Fruit fly (Drosophila melanogaster) whole organism, embryonic: ENCODE measurements around the gene Mon1.

Source experiments
- BEAF-32 ChIP-seq: fragments of 200-800 bp; sonication (Bioruptor generic); optimal IDR thresholded peaks from 3 replicates; lab custom pipeline; 2017; ENCODE audit warnings: missing biosample characterization, missing genetic modification characterization, mild to moderate bottlenecking, moderate library complexity, missing genetic modification reagents
- BtbVII ChIP-seq: fragments of 200-800 bp; sonication (Bioruptor generic); optimal IDR thresholded peaks from 3 replicates; lab custom pipeline; 2017; ENCODE audit warnings: missing biosample characterization, mild to moderate bottlenecking, missing genetic modification characterization
- CG10274 ChIP-seq: fragments of 200-800 bp; sonication (Bioruptor generic); optimal IDR thresholded peaks from 3 replicates; lab custom pipeline; 2017; ENCODE audit warnings: missing biosample characterization, mild to moderate bottlenecking, missing genetic modification characterization
- CG11247 ChIP-seq: fragments of 200-800 bp; sonication (Bioruptor generic); IDR thresholded peaks from 2 replicates; pipeline ENCODE4 v1.3.6; 2022; ENCODE audit warnings: missing biosample characterization, missing genetic modification characterization
- CG12219 ChIP-seq: fragments of 200-800 bp; sonication (Bioruptor generic); optimal IDR thresholded peaks from 3 replicates; lab custom pipeline; 2018; ENCODE audit warnings: missing biosample characterization, mild to moderate bottlenecking, missing genetic modification characterization
- CG13287 ChIP-seq: fragments of 200-800 bp; sonication (Bioruptor generic); IDR thresholded peaks from 2 replicates; pipeline ENCODE4 v1.3.6; 2022; ENCODE audit warnings: missing biosample characterization, missing genetic modification characterization; ENCODE audit not compliant: partially characterized antibody
- CG13624 ChIP-seq: fragments of 200-800 bp; sonication (Bioruptor generic); optimal IDR thresholded peaks from 2 replicates; lab custom pipeline; 2016; ENCODE audit warnings: missing biosample characterization, missing genetic modification characterization
- CG14667 ChIP-seq: fragments of 200-800 bp; sonication (Bioruptor generic); IDR thresholded peaks from 2 replicates; pipeline ENCODE4 v1.3.6; 2022; ENCODE audit warnings: missing biosample characterization, missing genetic modification characterization
- CG16779 ChIP-seq: fragments of 200-800 bp; sonication (Bioruptor generic); IDR thresholded peaks from 2 replicates; pipeline ENCODE4 v1.3.6; 2022; ENCODE audit warnings: missing biosample characterization, missing genetic modification characterization
- CG4404 ChIP-seq: fragments of 200-800 bp; sonication (Bioruptor generic); IDR thresholded peaks from 2 replicates; pipeline ENCODE4 v1.3.6; 2022; ENCODE audit warnings: missing biosample characterization, missing genetic modification characterization
- CG6654 ChIP-seq: fragments of 200-800 bp; sonication (Bioruptor generic); optimal IDR thresholded peaks from 2 replicates; lab custom pipeline; 2017; ENCODE audit warnings: missing biosample characterization, mild to moderate bottlenecking, missing genetic modification characterization
- CG7839 ChIP-seq: fragments of 200-800 bp; sonication (Bioruptor generic); optimal IDR thresholded peaks from 3 replicates; lab custom pipeline; 2018; ENCODE audit warnings: missing biosample characterization, mild to moderate bottlenecking, missing genetic modification characterization, moderate library complexity
- CG9876 ChIP-seq: fragments of 200-800 bp; sonication (Bioruptor generic); optimal IDR thresholded peaks from 2 replicates; lab custom pipeline; 2016; ENCODE audit warnings: missing biosample characterization, missing genetic modification characterization
- CHES-1-like ChIP-seq: fragments of 200-800 bp; sonication (Bioruptor generic); optimal IDR thresholded peaks from 2 replicates; lab custom pipeline; 2016; ENCODE audit warnings: missing biosample characterization, missing genetic modification characterization
- CTCF ChIP-seq: fragments of 200-800 bp; sonication (Bioruptor generic); optimal IDR thresholded peaks from 2 replicates; lab custom pipeline; 2017; ENCODE audit warnings: missing biosample characterization, mild to moderate bottlenecking, missing genetic modification characterization, moderate library complexity
- ERR ChIP-seq: fragments of 200-800 bp; sonication (Bioruptor generic); optimal IDR thresholded peaks from 2 replicates; lab custom pipeline; 2016; ENCODE audit warnings: missing biosample characterization, missing genetic modification characterization
- Hmr ChIP-seq: fragments of 200-800 bp; sonication (Bioruptor generic); optimal IDR thresholded peaks from 3 replicates; lab custom pipeline; 2017; ENCODE audit warnings: mild to moderate bottlenecking, missing biosample characterization, missing genetic modification reagents, missing genetic modification characterization
- Lpt ChIP-seq: fragments of >200 bp; optimal IDR thresholded peaks from 2 replicates; lab custom pipeline; 2018; ENCODE audit warnings: missing biosample characterization, missing genetic modification characterization
- Med ChIP-seq: fragments of 200-800 bp; sonication (Bioruptor generic); peaks from one replicate; lab custom pipeline; 2016; ENCODE audit warnings: missing biosample characterization, missing genetic modification characterization, mild to moderate bottlenecking, inconsistent platforms, moderate library complexity
- NC2α ChIP-seq: fragments of 200-800 bp; sonication (Bioruptor generic); optimal IDR thresholded peaks from 2 replicates; lab custom pipeline; 2016; ENCODE audit warnings: missing biosample characterization, missing genetic modification characterization
- PHDP ChIP-seq: fragments of 200-800 bp; sonication (Bioruptor generic); optimal IDR thresholded peaks from 3 replicates; lab custom pipeline; 2018; ENCODE audit warnings: missing biosample characterization, mild to moderate bottlenecking, missing genetic modification characterization, moderate library complexity
- Sox102F ChIP-seq: fragments of 200-800 bp; sonication (Bioruptor generic); optimal IDR thresholded peaks from 2 replicates; lab custom pipeline; 2018; ENCODE audit warnings: missing biosample characterization, mild to moderate bottlenecking, missing genetic modification characterization, moderate library complexity
- Spps ChIP-seq: fragments of 200-800 bp; sonication (Bioruptor generic); optimal IDR thresholded peaks from 2 replicates; lab custom pipeline; 2018; ENCODE audit warnings: missing biosample characterization, mild to moderate bottlenecking, missing genetic modification characterization
- Ssrp ChIP-seq: fragments of 200-800 bp; sonication (Bioruptor generic); optimal IDR thresholded peaks from 2 replicates; lab custom pipeline; 2018; ENCODE audit warnings: missing biosample characterization, mild to moderate bottlenecking, missing genetic modification characterization, moderate library complexity
- Usf ChIP-seq: fragments of 200-800 bp; sonication (Bioruptor generic); optimal IDR thresholded peaks from 2 replicates; lab custom pipeline; 2017; ENCODE audit warnings: missing genotype, missing biosample characterization, missing genetic modification characterization
- ap ChIP-seq: fragments of 200-800 bp; sonication (Bioruptor generic); IDR thresholded peaks from 2 replicates; pipeline ENCODE4 v1.3.6; 2022; ENCODE audit warnings: missing biosample characterization, missing genetic modification characterization
- bsh ChIP-seq, 2 experiments: fragments of 200-800 bp; sonication (Bioruptor generic); optimal IDR thresholded peaks; 2 replicates each; lab custom pipeline; 2017 to 2018; ENCODE audit warnings: mild to moderate bottlenecking in 2 of 2, missing biosample characterization in 2 of 2, missing genetic modification characterization in 2 of 2, moderate library complexity in 1 of 2
- btn ChIP-seq: fragments of 200-800 bp; sonication (Bioruptor generic); optimal IDR thresholded peaks from 2 replicates; lab custom pipeline; 2016; ENCODE audit warnings: missing biosample characterization, missing genetic modification characterization
- caup ChIP-seq: fragments of 200-800 bp; sonication (Bioruptor generic); optimal IDR thresholded peaks from 3 replicates; lab custom pipeline; 2017; ENCODE audit warnings: missing biosample characterization, mild to moderate bottlenecking, missing genetic modification characterization, moderate library complexity; ENCODE audit not compliant: severe bottlenecking
- cg ChIP-seq: fragments of 200-800 bp; sonication (Bioruptor generic); optimal IDR thresholded peaks from 3 replicates; lab custom pipeline; 2019; ENCODE audit warnings: missing biosample characterization, mild to moderate bottlenecking, missing genetic modification characterization, moderate library complexity
- ci ChIP-seq: fragments of 200-800 bp; sonication (Bioruptor generic); IDR thresholded peaks from 3 replicates; pipeline ENCODE4 v1.3.6; 2022; ENCODE audit warnings: missing biosample characterization, missing genetic modification characterization
- corto ChIP-seq: fragments of 200-800 bp; sonication (Bioruptor generic); optimal IDR thresholded peaks from 2 replicates; lab custom pipeline; 2016; ENCODE audit warnings: missing biosample characterization, mild to moderate bottlenecking, missing genetic modification characterization, moderate library complexity
- danr ChIP-seq: fragments of 200-800 bp; sonication (Bioruptor generic); IDR thresholded peaks from 2 replicates; pipeline ENCODE4 v1.3.6; 2022; ENCODE audit warnings: missing biosample characterization, missing genetic modification characterization
- dpn ChIP-seq, 2 experiments: fragments of 200-800 bp; sonication (Bioruptor generic); optimal IDR thresholded peaks; 3 replicates each; lab custom pipeline; 2016; ENCODE audit warnings: missing biosample characterization in 2 of 2, missing genetic modification characterization in 2 of 2
- fd102C ChIP-seq: fragments of 200-800 bp; sonication (Bioruptor generic); optimal IDR thresholded peaks from 2 replicates; lab custom pipeline; 2018; ENCODE audit warnings: missing biosample characterization, mild to moderate bottlenecking, missing genetic modification characterization, moderate library complexity
- luna ChIP-seq: fragments of 200-800 bp; sonication (Bioruptor generic); optimal IDR thresholded peaks from 2 replicates; lab custom pipeline; 2016; ENCODE audit warnings: missing biosample characterization, missing genetic modification characterization
- pan ChIP-seq, 4 experiments: fragments of >200 bp in 3 of 4; fragments of 200-800 bp in 1 of 4; sonication (Bioruptor generic) in 1 of 4; optimal IDR thresholded peaks in 3 of 4; IDR thresholded peaks in 1 of 4; 2 replicates each; pipeline versions ENCODE4 v1.3.6 to Lab custom; 2017 to 2022; ENCODE audit warnings: missing biosample characterization in 2 of 4, missing genetic modification characterization in 2 of 4, mixed read lengths in 1 of 4
- repo ChIP-seq: fragments of 200-800 bp; sonication (Bioruptor generic); optimal IDR thresholded peaks from 2 replicates; lab custom pipeline; 2016; ENCODE audit warnings: missing biosample characterization, missing genetic modification characterization
- rib ChIP-seq: fragments of 200-800 bp; sonication (Bioruptor generic); IDR thresholded peaks from 2 replicates; pipeline ENCODE4 v1.3.6; 2022; ENCODE audit warnings: missing biosample characterization, missing genetic modification characterization
- scrt ChIP-seq: fragments of 200-800 bp; sonication (Bioruptor generic); optimal IDR thresholded peaks from 2 replicates; lab custom pipeline; 2018; ENCODE audit warnings: missing biosample characterization, mild to moderate bottlenecking, missing genetic modification characterization, moderate library complexity
- sd ChIP-seq: fragments of 200-800 bp; sonication (Bioruptor generic); optimal IDR thresholded peaks from 3 replicates; lab custom pipeline; 2018; ENCODE audit warnings: missing biosample characterization, mild to moderate bottlenecking, missing genetic modification characterization, moderate library complexity
- sens-2 ChIP-seq: fragments of 200-800 bp; sonication (Bioruptor generic); IDR thresholded peaks from 2 replicates; pipeline ENCODE4 v1.3.6; 2022; ENCODE audit warnings: missing biosample characterization, missing genetic modification characterization
- seq ChIP-seq: fragments of 200-800 bp; sonication (Bioruptor generic); IDR thresholded peaks from 2 replicates; pipeline ENCODE4 v1.3.6; 2022; ENCODE audit warnings: missing biosample characterization, missing genetic modification characterization
- sisA ChIP-seq: fragments of 200-800 bp; sonication (Bioruptor generic); IDR thresholded peaks from 2 replicates; pipeline ENCODE4 v1.3.6; 2022; ENCODE audit warnings: missing biosample characterization, missing genetic modification characterization
- slou ChIP-seq: fragments of 200-800 bp; sonication (Bioruptor generic); optimal IDR thresholded peaks from 3 replicates; lab custom pipeline; 2016; ENCODE audit warnings: missing biosample characterization, missing genetic modification characterization
- sr ChIP-seq: fragments of 200-800 bp; sonication (Bioruptor generic); IDR thresholded peaks from 3 replicates; pipeline ENCODE4 v1.3.6; 2022; ENCODE audit warnings: missing biosample characterization, missing genetic modification characterization
- tgo ChIP-seq: fragments of 200-800 bp; sonication (Bioruptor generic); IDR thresholded peaks from 3 replicates; pipeline ENCODE4 v1.3.6; 2022; ENCODE audit warnings: missing biosample characterization, missing genetic modification characterization
- vfl ChIP-seq: fragments of 200-800 bp; sonication (Bioruptor generic); optimal IDR thresholded peaks from 2 replicates; lab custom pipeline; 2016; ENCODE audit warnings: missing biosample characterization, missing genetic modification characterization
- wor ChIP-seq: fragments of 200-800 bp; sonication (Bioruptor generic); IDR thresholded peaks from 2 replicates; pipeline ENCODE4 v1.3.6; 2022; ENCODE audit warnings: missing biosample characterization, missing genetic modification characterization

Gene Mon1

dm6 chr2L:4810697-4811490 is 39.5 kb upstream of the Mon1 start (continued):
- TF ChIP-seq Spps (tag; lab: Kevin White, UChicago): no peak
- peak; percentile 77 for TF ChIP-seq Hmr
- peak; percentile 51 for TF ChIP-seq Med (GFP tag; lab: Kevin White, UChicago)
- TF ChIP-seq danr: no peak
- no peak for TF ChIP-seq CG4404
- TF ChIP-seq Usf (GFP tag; lab: Kevin White, UChicago): peak; percentile 50
- TF ChIP-seq luna: no peak
- TF ChIP-seq Lpt: no peak
- peak in 1 of 2 experiments; percentile 27 for TF ChIP-seq pan (optimal IDR thresholded peaks at IDR 0.05; lab: Kevin White, UChicago)
- peak in 1 of 2 experiments; percentile 23 for TF ChIP-seq pan (GFP tag; optimal IDR thresholded peaks at IDR 0.05 in 1 of 2, IDR thresholded peaks at IDR 0.05 in 1 of 2)
- TF ChIP-seq CG16779 (GFP tag; lab: Robert Waterston, UW): no peak
- peak; percentile 67 for TF ChIP-seq Ssrp (tag; lab: Kevin White, UChicago)
- TF ChIP-seq rib (GFP tag; lab: Robert Waterston, UW): no peak
- TF ChIP-seq CG13287 (GFP tag; lab: Robert Waterston, UW): no peak
- 0 out of 2 replicates have a peak, but pooled peaks have one; percentile 22 for TF ChIP-seq wor
- no peak for TF ChIP-seq ap
- 0 out of 2 replicates have a peak, but pooled peaks have one; percentile 16 for TF ChIP-seq CG11247
- TF ChIP-seq sens-2: no peak
- peak; percentile 22 for TF ChIP-seq CG12219 (GFP tag; lab: Kevin White, UChicago)
- no peak for TF ChIP-seq sd (tag; lab: Kevin White, UChicago)
- peak; percentile 50; the same call in 2 of the 3 replicates for TF ChIP-seq tgo (GFP tag; lab: Robert Waterston, UW)
- no peak for TF ChIP-seq NC2α (GFP tag; lab: Kevin White, UChicago)
- no peak for TF ChIP-seq CTCF (GFP tag; lab: Kevin White, UChicago)
- TF ChIP-seq CG9876 (GFP tag; lab: Kevin White, UChicago): no peak
- no peak for TF ChIP-seq corto (GFP tag; lab: Kevin White, UChicago)
- TF ChIP-seq CHES-1-like (GFP tag; lab: Kevin White, UChicago): peak; percentile 15
- TF ChIP-seq CG10274 (GFP tag; lab: Kevin White, UChicago): peak; percentile 52
- peak; percentile 15 for TF ChIP-seq CG6654 (GFP tag; lab: Kevin White, UChicago)
- TF ChIP-seq btn (GFP tag; lab: Kevin White, UChicago): no peak
- TF ChIP-seq cg (GFP tag; lab: Kevin White, UChicago): no peak
- TF ChIP-seq ci: peak; percentile 49; the same call in 1 of the 3 replicates
- peak; percentile 52 for TF ChIP-seq sisA (GFP tag; lab: Robert Waterston, UW)
- no peak for TF ChIP-seq fd102C (GFP tag; lab: Kevin White, UChicago)
- TF ChIP-seq Sox102F: peak; percentile 59
- TF ChIP-seq dpn (GFP tag; optimal IDR thresholded peaks at IDR 0.05; lab: Kevin White, UChicago): peak; percentile 42 to 54
- TF ChIP-seq slou (GFP tag; lab: Kevin White, UChicago): peak; percentile 57
- TF ChIP-seq CG14667 (GFP tag; lab: Robert Waterston, UW): no peak
- TF ChIP-seq CG13624 (GFP tag; lab: Kevin White, UChicago): no peak
- TF ChIP-seq repo (GFP tag; lab: Kevin White, UChicago): no peak
- TF ChIP-seq sr (GFP tag; lab: Robert Waterston, UW): no peak
- peak; percentile 69 for TF ChIP-seq BtbVII (GFP tag; lab: Kevin White, UChicago)
- no peak for TF ChIP-seq BEAF-32 (GFP tag; lab: Kevin White, UChicago)
- peak; percentile 48 for TF ChIP-seq PHDP (tag; lab: Kevin White, UChicago)
- no peak for TF ChIP-seq seq (GFP tag; lab: Robert Waterston, UW)
- TF ChIP-seq ERR (GFP tag; lab: Kevin White, UChicago): no peak
- TF ChIP-seq vfl (GFP tag; lab: Kevin White, UChicago): no peak
- TF ChIP-seq caup (GFP tag; lab: Kevin White, UChicago): peak; percentile 68
- peak; percentile 5 to 41 for TF ChIP-seq bsh (GFP tag; optimal IDR thresholded peaks at IDR 0.05; lab: Kevin White, UChicago)
- TF ChIP-seq CG7839 (tag; lab: Kevin White, UChicago): peak; percentile 77
- no peak for TF ChIP-seq scrt (GFP tag; lab: Kevin White, UChicago)
